Worm (Caenorhabditis elegans): ENCODE data around the gene stau-1.

- TF ChIP-seq hmbx-1 (tag; optimal IDR thresholded peaks at IDR 0.05) (no peak), flt-1 (GFP tag; IDR thresholded peaks at IDR 0.05) (no peak), hmg-4 (GFP tag; optimal IDR thresholded peaks at IDR 0.05) (peak; percentile 48), hnd-1 (tag; optimal IDR thresholded peaks at IDR 0.05) (no peak), ama-1 (optimal IDR thresholded peaks at IDR 0.05) (no peak)
These were observed at the start of gene stau-1, which contains the start of gene sec-22 for ce11 chrX:1035039-1035598.
